Fruit fly (Drosophila melanogaster): ENCODE data around the gene CG8916.

Gene CG8916

DNA sequence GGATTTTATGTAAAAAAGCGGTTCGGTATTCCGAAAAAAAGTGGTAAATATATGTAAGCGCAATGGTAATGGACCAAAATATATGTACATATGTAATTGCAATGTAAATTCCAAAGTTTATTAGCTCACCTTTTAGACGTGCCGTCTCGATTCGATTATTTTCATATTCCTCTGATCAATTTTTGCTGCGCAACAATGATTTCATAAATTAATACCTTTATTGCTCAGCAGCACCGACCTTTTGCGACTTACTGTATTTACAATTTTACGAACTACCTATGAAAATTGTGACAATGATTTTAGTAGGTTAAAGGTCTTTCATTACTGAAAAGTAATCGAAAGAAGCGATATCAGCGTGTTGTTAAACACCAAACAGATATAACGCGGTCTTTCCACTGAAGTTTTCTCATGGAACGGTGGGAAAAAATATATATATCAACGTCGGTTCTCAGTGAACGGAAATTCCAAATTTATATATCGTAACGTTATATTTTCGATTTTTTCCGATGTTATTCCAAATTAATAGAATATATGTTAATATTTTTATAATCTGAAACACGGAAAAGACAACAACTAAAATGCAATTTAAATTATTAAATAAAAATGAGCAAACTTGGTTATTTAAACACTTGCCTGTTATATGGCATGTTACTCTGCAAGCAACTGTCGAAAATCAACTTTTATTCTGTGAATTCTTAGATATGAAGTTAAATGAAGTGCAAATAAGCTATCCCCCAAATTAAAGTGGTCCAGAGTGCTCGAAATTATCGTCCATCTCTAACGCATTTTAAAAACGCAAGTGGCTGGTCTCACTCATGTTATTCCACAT, 31.8 kb upstream of the CG8916 start, which contains the start of the genes MSBP and CG15916 (continued):
- TF ChIP-seq toy (GFP tag; IDR thresholded peaks at IDR 0.05) (no peak), lab (GFP tag; optimal IDR thresholded peaks at IDR 0.05) (no peak), tup (GFP tag; optimal IDR thresholded peaks at IDR 0.05) (no peak), pnt (GFP tag; optimal IDR thresholded peaks at IDR 0.05) (no peak), CG9215 (GFP tag; IDR thresholded peaks at IDR 0.05) (no peak), CG12219 (GFP tag; optimal IDR thresholded peaks at IDR 0.05) (no peak), CG4424 (GFP tag; optimal IDR thresholded peaks at IDR 0.05) (peak; percentile 34), CG17328 (GFP tag; IDR thresholded peaks at IDR 0.05) (no peak), CG14860 (GFP tag; IDR thresholded peaks at IDR 0.05; ENCODE audit: partially characterized antibody) (0 out of 3 replicates have a peak, but pooled peaks have one; percentile 29), Hand (GFP tag; optimal IDR thresholded peaks at IDR 0.05) (no peak), sima (GFP tag; optimal IDR thresholded peaks at IDR 0.05) (no peak), CG11093 (GFP tag; IDR thresholded peaks at IDR 0.05) (0 out of 3 replicates have a peak, but pooled peaks have one; percentile 42), CG9817 (tag; optimal IDR thresholded peaks at IDR 0.05) (no peak), Aef1 (GFP tag; IDR thresholded peaks at IDR 0.05) (no peak), corto (GFP tag; optimal IDR thresholded peaks at IDR 0.05) (no peak), CG32532 (GFP tag; IDR thresholded peaks at IDR 0.05) (no peak), hb (GFP tag; IDR thresholded peaks at IDR 0.05; ENCODE audit: partially characterized antibody) (no peak), z (GFP tag; IDR thresholded peaks at IDR 0.05) (no peak), lilli (GFP tag; optimal IDR thresholded peaks at IDR 0.05) (peak; percentile 7), bcd (GFP tag; optimal IDR thresholded peaks at IDR 0.05) (peak; percentile 39), CG2116 (GFP tag; optimal IDR thresholded peaks at IDR 0.05) (peak; percentile 38), CG6791 (GFP tag; IDR thresholded peaks at IDR 0.05; ENCODE audit: partially characterized antibody) (no peak), dysf (GFP tag; IDR thresholded peaks at IDR 0.05) (no peak; the same call in 2 of the 3 replicates), CG17829 (tag; optimal IDR thresholded peaks at IDR 0.05) (peak; percentile 41), CG4854 (GFP tag; optimal IDR thresholded peaks at IDR 0.05) (no peak), CG17568 (GFP tag; optimal IDR thresholded peaks at IDR 0.05) (no peak), Sox102F (GFP tag; optimal IDR thresholded peaks at IDR 0.05) (no peak), Kr (GFP tag; optimal IDR thresholded peaks at IDR 0.05) (no peak), CG2120 (GFP tag; optimal IDR thresholded peaks at IDR 0.05) (peak; percentile 41), HLHmδ (GFP tag; optimal IDR thresholded peaks at IDR 0.05) (no peak), inv (GFP tag; IDR thresholded peaks at IDR 0.05; ENCODE audit: partially characterized antibody) (no peak), HLH3B (GFP tag; IDR thresholded peaks at IDR 0.05) (no peak), Asciz (GFP tag; optimal IDR thresholded peaks at IDR 0.05) (no peak), Camta (GFP tag; optimal IDR thresholded peaks at IDR 0.05) (no peak), onecut (GFP tag; IDR thresholded peaks at IDR 0.05) (no peak), btn (GFP tag; optimal IDR thresholded peaks at IDR 0.05) (no peak), ewg (GFP tag; optimal IDR thresholded peaks at IDR 0.05) (peak; percentile 3), CG1602 (GFP tag; optimal IDR thresholded peaks at IDR 0.05) (peak; percentile 13), tna (GFP tag; IDR thresholded peaks at IDR 0.05; ENCODE audit: partially characterized antibody) (no peak), wdn (GFP tag; IDR thresholded peaks at IDR 0.05) (no peak), cad (GFP tag; optimal IDR thresholded peaks at IDR 0.05) (no peak), Hmx (GFP tag; optimal IDR thresholded peaks at IDR 0.05) (no peak), CG1529 (GFP tag; optimal IDR thresholded peaks at IDR 0.05) (no peak), yki (optimal IDR thresholded peaks at IDR 0.05) (no peak), CG4820 (GFP tag; optimal IDR thresholded peaks at IDR 0.05) (no peak), CG5245 (GFP tag; optimal IDR thresholded peaks at IDR 0.05) (no peak), CG1024 (GFP tag; IDR thresholded peaks at IDR 0.05) (peak; percentile 66), CG6683 (GFP tag; optimal IDR thresholded peaks at IDR 0.05) (no peak), NC2β (GFP tag; optimal IDR thresholded peaks at IDR 0.05) (no peak), CkIIα-i1 (GFP tag; IDR thresholded peaks at IDR 0.05) (no peak)

Measured in whole organism, embryonic.